Worm (Caenorhabditis elegans): Measurements from ENCODE around the gene slc-25A18.2.

slc-25A18.2 gene

ce11 chrIV:7451345-7451744, 23.5 kb upstream of the slc-25A18.2 start, which contains the start of gene tes-1:
TSS of gene tes-1 (minus strand) at chrIV:7451445.
- no peak for TF ChIP-seq med-1 (GFP tag; optimal IDR thresholded peaks at IDR 0.05; ENCODE audit: insufficient read depth)
- TF ChIP-seq cog-1 (tag; optimal IDR thresholded peaks at IDR 0.05) = no peak
- no peak for TF ChIP-seq T22C8.4 (GFP tag; IDR thresholded peaks at IDR 0.05)
- no peak for TF ChIP-seq tab-1 (GFP tag; IDR thresholded peaks at IDR 0.05)
- no peak for TF ChIP-seq ztf-23 (GFP tag; IDR thresholded peaks at IDR 0.05)
- TF ChIP-seq flt-1 (GFP tag; IDR thresholded peaks at IDR 0.05) = no peak
- no peak for TF ChIP-seq ref-1 (GFP tag; conservative IDR thresholded peaks at IDR 0.05)
- no peak for TF ChIP-seq klf-2 (GFP tag; conservative IDR thresholded peaks at IDR 0.05)
- no peak for TF ChIP-seq ztf-29 (GFP tag; IDR thresholded peaks at IDR 0.05)

- TF ChIP-seq klf-2 (GFP tag; conservative IDR thresholded peaks at IDR 0.05) (no peak), ref-1 (GFP tag; conservative IDR thresholded peaks at IDR 0.05) (no peak), flt-1 (GFP tag; IDR thresholded peaks at IDR 0.05) (no peak), tab-1 (GFP tag; IDR thresholded peaks at IDR 0.05) (no peak), ztf-23 (GFP tag; IDR thresholded peaks at IDR 0.05) (no peak), med-1 (GFP tag; optimal IDR thresholded peaks at IDR 0.05; ENCODE audit: insufficient read depth) (no peak), ztf-29 (GFP tag; IDR thresholded peaks at IDR 0.05) (no peak), cog-1 (tag; optimal IDR thresholded peaks at IDR 0.05) (no peak), T22C8.4 (GFP tag; IDR thresholded peaks at IDR 0.05) (no peak)
Observed at ce11 chrIV:7453661-7454159, 21.1 kb upstream of the slc-25A18.2 start.

ce11 chrIV:7454890-7455289, 20.0 kb upstream of the slc-25A18.2 start:
- TF ChIP-seq klf-2 (GFP tag; conservative IDR thresholded peaks at IDR 0.05) (no peak), ztf-29 (GFP tag; IDR thresholded peaks at IDR 0.05) (peak; percentile 5; the same call in 1 of the 2 replicates), tab-1 (GFP tag; IDR thresholded peaks at IDR 0.05) (no peak)

- no peak for TF ChIP-seq ztf-23 (GFP tag; IDR thresholded peaks at IDR 0.05)
- TF ChIP-seq flt-1 (GFP tag; IDR thresholded peaks at IDR 0.05) = no peak
- TF ChIP-seq cog-1 (tag; optimal IDR thresholded peaks at IDR 0.05) = no peak
- no peak for TF ChIP-seq tab-1 (GFP tag; IDR thresholded peaks at IDR 0.05)
- no peak for TF ChIP-seq ztf-29 (GFP tag; IDR thresholded peaks at IDR 0.05)
- TF ChIP-seq med-1 (GFP tag; optimal IDR thresholded peaks at IDR 0.05; ENCODE audit: insufficient read depth) = no peak
- no peak for TF ChIP-seq klf-2 (GFP tag; conservative IDR thresholded peaks at IDR 0.05)
- TF ChIP-seq ref-1 (GFP tag; conservative IDR thresholded peaks at IDR 0.05) = no peak
- TF ChIP-seq T22C8.4 (GFP tag; IDR thresholded peaks at IDR 0.05) = no peak
Observed at ce11 chrIV:7456225-7456624, 18.6 kb upstream of the slc-25A18.2 start, which contains the start of gene F13B6.1. TSS of gene F13B6.1 (plus strand) at chrIV:7456525.

ce11 chrIV:7460225-7460624, 14.6 kb upstream of the slc-25A18.2 start, which contains the start of gene F13B6.2:
TSS of gene F13B6.2 (minus strand) at chrIV:7460325.
- TF ChIP-seq tab-1 (GFP tag; IDR thresholded peaks at IDR 0.05) = no peak

ce11 chrIV:7465857-7466256, 9.0 kb upstream of the slc-25A18.2 start, which contains the start of gene F13B6.3:
TSS of gene F13B6.3 (minus strand) at chrIV:7465957.
- no peak for TF ChIP-seq flt-1 (GFP tag; IDR thresholded peaks at IDR 0.05)
- TF ChIP-seq klf-2 (GFP tag; conservative IDR thresholded peaks at IDR 0.05) = no peak
- TF ChIP-seq cog-1 (tag; optimal IDR thresholded peaks at IDR 0.05) = no peak
- no peak for TF ChIP-seq tab-1 (GFP tag; IDR thresholded peaks at IDR 0.05)

ce11 chrIV:7467170-7467569, 7.7 kb upstream of the slc-25A18.2 start:
- TF ChIP-seq med-1 (GFP tag; optimal IDR thresholded peaks at IDR 0.05; ENCODE audit: insufficient read depth) (no peak), tab-1 (GFP tag; IDR thresholded peaks at IDR 0.05) (no peak)

ce11 chrIV:7468638-7469037, 6.2 kb upstream of the slc-25A18.2 start:
- TF ChIP-seq ztf-23 (GFP tag; IDR thresholded peaks at IDR 0.05) = no peak
- no peak for TF ChIP-seq flt-1 (GFP tag; IDR thresholded peaks at IDR 0.05)
- TF ChIP-seq cog-1 (tag; optimal IDR thresholded peaks at IDR 0.05) = no peak
- TF ChIP-seq tab-1 (GFP tag; IDR thresholded peaks at IDR 0.05) = no peak
- no peak for TF ChIP-seq ztf-29 (GFP tag; IDR thresholded peaks at IDR 0.05)
- no peak for TF ChIP-seq klf-2 (GFP tag; conservative IDR thresholded peaks at IDR 0.05)
- no peak for TF ChIP-seq ref-1 (GFP tag; conservative IDR thresholded peaks at IDR 0.05)
- TF ChIP-seq T22C8.4 (GFP tag; IDR thresholded peaks at IDR 0.05) = no peak
- TF ChIP-seq med-1 (GFP tag; optimal IDR thresholded peaks at IDR 0.05; ENCODE audit: insufficient read depth) = no peak

- TF ChIP-seq flt-1 (GFP tag; IDR thresholded peaks at IDR 0.05) = no peak
- no peak for TF ChIP-seq ztf-23 (GFP tag; IDR thresholded peaks at IDR 0.05)
- TF ChIP-seq med-1 (GFP tag; optimal IDR thresholded peaks at IDR 0.05; ENCODE audit: insufficient read depth) = no peak
- no peak for TF ChIP-seq cog-1 (tag; optimal IDR thresholded peaks at IDR 0.05)
- no peak for TF ChIP-seq ref-1 (GFP tag; conservative IDR thresholded peaks at IDR 0.05)
Observed at ce11 chrIV:7469782-7470413, 4.9 kb upstream of the slc-25A18.2 start, which contains the start of gene F55G1.7. TSS of gene F55G1.7 (minus strand) at chrIV:7469832.

ce11 chrIV:7473159-7473649, 1.6 kb upstream of the slc-25A18.2 start, which contains the start of the genes plk-3 and F55G1.6:
TSS of gene plk-3 (minus strand) at chrIV:7473209.
TSS of gene F55G1.6 (plus strand) at chrIV:7473517.
- no peak for TF ChIP-seq tab-1 (GFP tag; IDR thresholded peaks at IDR 0.05)
- no peak for TF ChIP-seq cog-1 (tag; optimal IDR thresholded peaks at IDR 0.05)

- TF ChIP-seq tab-1 (GFP tag; IDR thresholded peaks at IDR 0.05) (no peak), klf-2 (GFP tag; conservative IDR thresholded peaks at IDR 0.05) (no peak), cog-1 (tag; optimal IDR thresholded peaks at IDR 0.05) (no peak), T22C8.4 (GFP tag; IDR thresholded peaks at IDR 0.05) (no peak), ztf-29 (GFP tag; IDR thresholded peaks at IDR 0.05) (no peak), ref-1 (GFP tag; conservative IDR thresholded peaks at IDR 0.05) (no peak), flt-1 (GFP tag; IDR thresholded peaks at IDR 0.05) (no peak), med-1 (GFP tag; optimal IDR thresholded peaks at IDR 0.05; ENCODE audit: insufficient read depth) (no peak), ztf-23 (GFP tag; IDR thresholded peaks at IDR 0.05) (no peak)
Observed at ce11 chrIV:7477197-7477596, 2.4 kb downstream of the slc-25A18.2 start, which contains the start of gene pycr-4. TSS of gene pycr-4 (minus strand) at chrIV:7477297.
